Worm (Caenorhabditis elegans) whole organism, young adult: Measurements from ENCODE around the gene M199.7.

Experiments used
- B0261.1 ChIP-seq: sonication (generic microtip); optimal IDR thresholded peaks from 2 replicates; lab custom pipeline; 2016; ENCODE audit warnings: mild to moderate bottlenecking, missing genetic modification characterization, moderate library complexity, missing compliant biosample characterization
- C17E4.6 ChIP-seq: fragments of 200-800 bp; sonication (Bioruptor generic); IDR thresholded peaks from 2 replicates; pipeline ENCODE4 v1.3.6; 2022; ENCODE audit warnings: missing genetic modification reagents, missing genetic modification characterization, missing compliant biosample characterization
- F57C9.4 ChIP-seq: sonication (generic microtip); optimal IDR thresholded peaks from 2 replicates; lab custom pipeline; 2017; ENCODE audit warnings: mild to moderate bottlenecking, missing genetic modification characterization, missing compliant biosample characterization
- T26A5.8 ChIP-seq: sonication (generic microtip); optimal IDR thresholded peaks from 2 replicates; lab custom pipeline; 2016; ENCODE audit warnings: missing genetic modification characterization, missing compliant biosample characterization
- ama-1 ChIP-seq, 3 experiments: fragments of 150-350 bp in 1 of 3; sonication (generic microtip) in 2 of 3; optimal IDR thresholded peaks; 2 replicates each; lab custom pipeline; 2014 to 2018; ENCODE audit warnings: missing biosample characterization in 2 of 3, missing genetic modification characterization in 2 of 3, missing genetic modification reagents in 2 of 3
- aptf-3 ChIP-seq: fragments of 200-800 bp; sonication (Bioruptor generic); IDR thresholded peaks from 2 replicates; pipeline ENCODE4 v1.3.6; 2022; ENCODE audit warnings: missing genetic modification characterization, missing compliant biosample characterization
- attf-6 ChIP-seq: fragments of 200-800 bp; sonication (Bioruptor generic); IDR thresholded peaks from 2 replicates; pipeline ENCODE4 v1.3.6; 2022; ENCODE audit warnings: missing genetic modification reagents, missing genetic modification characterization, missing compliant biosample characterization
- dox-1 ChIP-seq: fragments of 200-800 bp; sonication (Bioruptor generic); IDR thresholded peaks from 2 replicates; pipeline ENCODE4 v1.3.6; 2022; ENCODE audit warnings: missing genetic modification reagents, missing genetic modification characterization, missing compliant biosample characterization
- egl-18 ChIP-seq: fragments of 200-800 bp; sonication (Bioruptor generic); IDR thresholded peaks from 2 replicates; pipeline ENCODE4 v1.3.6; 2022; ENCODE audit warnings: missing genetic modification reagents, missing genetic modification characterization, missing compliant biosample characterization
- fkh-3 ChIP-seq: sonication (generic microtip); optimal IDR thresholded peaks from 2 replicates; lab custom pipeline; 2016; ENCODE audit warnings: mild to moderate bottlenecking, missing genetic modification characterization, missing compliant biosample characterization
- gei-17 ChIP-seq: fragments of 200-800 bp; sonication (Bioruptor generic); optimal IDR thresholded peaks from 2 replicates; lab custom pipeline; 2018; ENCODE audit warnings: mild to moderate bottlenecking, missing genetic modification characterization, missing compliant biosample characterization
- hmg-1.2 ChIP-seq: fragments of 200-800 bp; sonication (Bioruptor generic); IDR thresholded peaks from 2 replicates; pipeline ENCODE4 v1.3.6; 2022; ENCODE audit warnings: missing genetic modification reagents, missing genetic modification characterization, missing compliant biosample characterization
- lag-1 ChIP-seq: fragments of 200-800 bp; sonication (Bioruptor generic); IDR thresholded peaks from 2 replicates; pipeline ENCODE4 v1.3.6; 2022; ENCODE audit warnings: missing genetic modification reagents, missing genetic modification characterization, missing compliant biosample characterization
- let-526 ChIP-seq: fragments of 200-800 bp; sonication (Bioruptor generic); IDR thresholded peaks from 2 replicates; pipeline ENCODE4 v1.3.6; 2022; ENCODE audit warnings: missing genetic modification reagents, missing genetic modification characterization, missing compliant biosample characterization
- lsl-1 ChIP-seq: fragments of 200-800 bp; sonication (Bioruptor generic); optimal IDR thresholded peaks from 2 replicates; lab custom pipeline; 2018; ENCODE audit warnings: mild to moderate bottlenecking, missing genetic modification characterization, moderate library complexity, missing compliant biosample characterization
- madf-10 ChIP-seq: sonication (generic microtip); optimal IDR thresholded peaks from 2 replicates; lab custom pipeline; 2016; ENCODE audit warnings: mild to moderate bottlenecking, missing genetic modification characterization, missing compliant biosample characterization
- madf-3 ChIP-seq: fragments of 200-800 bp; sonication (Bioruptor generic); IDR thresholded peaks from 2 replicates; pipeline ENCODE4 v1.3.6; 2022; ENCODE audit warnings: missing genetic modification reagents, missing genetic modification characterization, missing compliant biosample characterization
- nfya-1 ChIP-seq: sonication (generic microtip); optimal IDR thresholded peaks from 2 replicates; lab custom pipeline; 2017; ENCODE audit warnings: antibody characterized with exemption, missing compliant biosample characterization, missing genetic modification characterization, borderline replicate concordance; ENCODE audit not compliant: insufficient read depth
- nfya-2 ChIP-seq: fragments of 200-800 bp; sonication (Bioruptor generic); IDR thresholded peaks from 2 replicates; pipeline ENCODE4 v1.3.6; 2022; ENCODE audit warnings: missing genetic modification reagents, missing genetic modification characterization, missing compliant biosample characterization
- nhr-120 ChIP-seq: fragments of 200-800 bp; sonication (Bioruptor generic); IDR thresholded peaks from 2 replicates; pipeline ENCODE4 v1.3.6; 2022; ENCODE audit warnings: missing genetic modification characterization, missing compliant biosample characterization
- nhr-27 ChIP-seq: fragments of 200-800 bp; sonication (Bioruptor generic); optimal IDR thresholded peaks from 2 replicates; lab custom pipeline; 2018; ENCODE audit warnings: mild to moderate bottlenecking, missing genetic modification characterization, moderate library complexity, missing compliant biosample characterization
- rcor-1 ChIP-seq: fragments of 200-800 bp; sonication (Bioruptor generic); IDR thresholded peaks from 2 replicates; pipeline ENCODE4 v1.3.6; 2022; ENCODE audit warnings: missing genetic modification reagents, missing genetic modification characterization, missing compliant biosample characterization
- rpc-1 ChIP-seq, 2 experiments: fragments of 150-350 bp in 1 of 2; sonication (generic microtip) in 1 of 2; optimal IDR thresholded peaks; 2 replicates each; lab custom pipeline; 2014 to 2018; ENCODE audit warnings: missing biosample characterization in 1 of 2, missing genetic modification characterization in 1 of 2, missing genetic modification reagents in 1 of 2, missing genotype in 1 of 2
- sdz-38 ChIP-seq: sonication (generic microtip); optimal IDR thresholded peaks from 2 replicates; lab custom pipeline; 2016; ENCODE audit warnings: missing genotype, missing genetic modification characterization, missing compliant biosample characterization
- snpc-3.4 ChIP-seq: sonication (generic microtip); optimal IDR thresholded peaks from 2 replicates; lab custom pipeline; 2017; ENCODE audit warnings: missing genetic modification characterization, mild to moderate bottlenecking, missing compliant biosample characterization, antibody characterized with exemption, moderate library complexity, missing genotype, missing genetic modification reagents
- snpc-4 ChIP-seq, 5 experiments: fragments of 150-350 bp in 1 of 5; sonication (generic microtip) in 4 of 5; optimal IDR thresholded peaks; 2 replicates each; lab custom pipeline; 2014 to 2018; ENCODE audit warnings: missing genetic modification characterization in 5 of 5, missing biosample characterization in 3 of 5, antibody characterized with exemption in 2 of 5, mild to moderate bottlenecking in 2 of 5, missing compliant biosample characterization in 2 of 5, missing genotype in 2 of 5, moderate library complexity in 2 of 5, missing genetic modification reagents in 1 of 5
- sptf-2 ChIP-seq: fragments of 200-800 bp; sonication (Bioruptor generic); optimal IDR thresholded peaks from 2 replicates; lab custom pipeline; 2018; ENCODE audit warnings: mild to moderate bottlenecking, missing genetic modification characterization, missing compliant biosample characterization
- tbx-9 ChIP-seq: sonication (generic microtip); optimal IDR thresholded peaks from 2 replicates; lab custom pipeline; 2016; ENCODE audit warnings: borderline replicate concordance, missing genetic modification characterization, inconsistent platforms, missing compliant biosample characterization
- unc-130 ChIP-seq: sonication (generic microtip); optimal IDR thresholded peaks from 2 replicates; lab custom pipeline; 2016; ENCODE audit warnings: missing genetic modification reagents, missing genetic modification characterization, missing compliant biosample characterization
- zfh-2 ChIP-seq: fragments of 200-800 bp; sonication (Bioruptor generic); conservative IDR thresholded peaks from 2 replicates; pipeline ENCODE4 v1.3.6; 2022; ENCODE audit warnings: missing genetic modification reagents, missing genetic modification characterization, missing compliant biosample characterization
- ztf-26 ChIP-seq: sonication (generic microtip); optimal IDR thresholded peaks from 2 replicates; lab custom pipeline; 2017; ENCODE audit warnings: missing genetic modification characterization, missing compliant biosample characterization

Gene M199.7

DNA sequence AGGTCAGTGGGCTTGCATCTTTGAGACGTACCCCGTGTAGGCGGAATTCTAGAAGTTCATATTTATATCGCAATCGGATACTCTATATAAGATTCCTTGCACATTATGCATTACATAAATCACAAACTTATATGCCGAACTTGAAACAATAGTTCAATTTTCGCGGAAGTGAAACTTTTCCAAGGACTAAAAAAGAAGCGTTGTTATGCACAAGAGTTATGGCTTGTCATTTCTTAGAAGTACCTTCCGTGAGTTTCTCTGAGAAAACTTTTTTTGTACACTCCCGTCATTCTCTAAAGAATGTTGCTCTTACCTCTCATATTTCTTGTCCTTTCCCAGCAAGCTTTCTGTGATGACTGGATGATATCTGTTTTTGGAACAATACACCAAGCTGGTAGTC lies 4.6 kb upstream of the M199.7 start, which contains the start of gene M199.136 (continued):
- TF ChIP-seq unc-130 (GFP tag; lab: Kevin White, UChicago) (no peak), ama-1 (optimal IDR thresholded peaks at IDR 0.05; lab: Kevin White, UChicago) (no peak), ama-1 (GFP tag; optimal IDR thresholded peaks at IDR 0.05; lab: Kevin White, UChicago) (no peak), tbx-9 (tag; lab: Kevin White, UChicago) (no peak), T26A5.8 (no peak)

DNA sequence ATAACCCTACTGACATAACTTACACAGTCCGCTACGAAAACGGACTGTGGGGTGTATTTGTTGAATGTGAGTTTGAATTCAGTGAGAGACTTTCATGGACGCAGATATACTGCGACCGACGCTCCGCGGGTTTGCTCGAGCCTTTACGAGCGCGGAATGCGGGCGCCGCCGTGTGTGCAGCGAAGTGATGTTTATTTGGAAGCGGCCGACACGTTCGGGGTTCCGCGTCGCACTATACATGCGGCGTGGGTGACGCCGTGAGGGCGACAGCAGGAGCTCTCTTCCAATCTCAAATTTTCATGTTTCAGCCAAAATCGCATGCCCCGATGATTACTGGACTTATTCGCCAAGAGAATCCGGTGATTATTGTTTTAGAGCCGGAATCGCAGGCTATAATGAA lies 3.7 kb upstream of the M199.7 start:
- TF ChIP-seq let-526 (GFP tag; lab: Robert Waterston, UW), result no peak
- TF ChIP-seq egl-18, result no peak
- TF ChIP-seq hmg-1.2 (GFP tag; lab: Robert Waterston, UW), result peak; percentile 39; the same call in 1 of the 2 replicates
- no peak for TF ChIP-seq fkh-3 (tag; lab: Kevin White, UChicago)
- TF ChIP-seq zfh-2 (GFP tag; lab: Robert Waterston, UW), result peak; percentile 55
- TF ChIP-seq madf-3 (GFP tag; lab: Robert Waterston, UW), result no peak
- TF ChIP-seq snpc-4 (GFP tag; optimal IDR thresholded peaks at IDR 0.05; lab: Kevin White, UChicago), result no peak
- peak in 3 of 4 experiments; percentile 19 to 96 (median 55) for TF ChIP-seq snpc-4 (tag; optimal IDR thresholded peaks at IDR 0.05; lab: Kevin White, UChicago)
- TF ChIP-seq attf-6, result peak; percentile 62; the same call in 1 of the 2 replicates
- TF ChIP-seq nhr-27 (tag; lab: Kevin White, UChicago), result no peak

DNA sequence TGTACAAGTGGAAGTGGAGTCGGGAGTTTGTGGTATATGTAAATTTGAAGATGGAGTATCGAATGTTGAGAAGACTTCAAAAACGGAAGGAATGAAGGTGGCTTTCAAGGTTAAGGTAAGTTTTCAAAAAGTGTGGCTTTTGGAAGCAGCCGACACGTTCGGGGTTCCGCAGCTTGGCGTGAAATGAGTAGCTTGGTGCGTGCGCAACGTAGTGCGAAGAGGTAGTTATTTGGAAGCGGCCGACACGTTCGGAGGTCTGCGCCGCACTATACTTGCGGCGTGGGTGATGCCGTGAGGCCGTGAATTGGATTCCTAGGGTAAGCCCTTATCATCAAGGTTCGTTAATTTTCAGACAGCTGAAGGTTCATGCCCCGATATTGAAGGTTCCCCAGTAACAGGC lies 2.2 kb upstream of the M199.7 start, which contains the start of gene clec-189:
Gene clec-189 (plus strand): TSS at position 92 of the 400 bp plus-strand sequence.
- TF ChIP-seq C17E4.6 (GFP tag; lab: Robert Waterston, UW), result no peak
- TF ChIP-seq snpc-4 (GFP tag; optimal IDR thresholded peaks at IDR 0.05; lab: Kevin White, UChicago), result no peak
- peak in 2 of 4 experiments; percentile 66 to 91 for TF ChIP-seq snpc-4 (tag; optimal IDR thresholded peaks at IDR 0.05; lab: Kevin White, UChicago)
- 0 out of 2 replicates have a peak, but pooled peaks have one; percentile 10 for TF ChIP-seq zfh-2 (GFP tag; lab: Robert Waterston, UW)
- TF ChIP-seq ztf-26 (tag; lab: Kevin White, UChicago), result no peak

DNA sequence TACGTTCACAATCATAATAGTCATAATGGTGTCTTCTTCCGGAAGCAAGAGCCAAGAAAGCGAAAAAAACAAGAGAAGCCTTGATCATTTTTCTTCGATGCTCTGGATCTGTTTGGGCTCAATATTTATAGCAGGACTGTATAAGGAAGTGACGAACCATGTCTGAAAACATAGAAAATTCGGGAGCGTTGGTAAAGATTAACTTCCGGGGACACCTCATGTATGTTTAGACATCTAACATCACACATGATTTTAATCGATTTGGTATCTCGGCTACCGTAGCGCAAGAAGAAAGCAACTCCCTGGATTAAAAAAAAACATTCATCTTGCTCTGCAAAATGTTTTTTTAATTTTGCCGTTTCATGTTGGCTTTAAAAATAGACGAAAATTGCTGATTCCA lies 3.0 kb downstream of the M199.7 start, which contains the start of gene clec-190:
Gene clec-190 (minus strand): TSS at position 101 of the 400 bp plus-strand sequence.
- no peak for TF ChIP-seq zfh-2 (GFP tag; lab: Robert Waterston, UW)
- no peak for TF ChIP-seq nfya-1
- no peak for TF ChIP-seq sdz-38 (tag; lab: Kevin White, UChicago)
- TF ChIP-seq sptf-2 (GFP tag; lab: Kevin White, UChicago), result no peak
- TF ChIP-seq lag-1 (GFP tag; lab: Robert Waterston, UW), result no peak
- no peak for TF ChIP-seq nhr-120 (GFP tag; lab: Robert Waterston, UW)
- no peak for TF ChIP-seq madf-10 (tag; lab: Kevin White, UChicago)

DNA sequence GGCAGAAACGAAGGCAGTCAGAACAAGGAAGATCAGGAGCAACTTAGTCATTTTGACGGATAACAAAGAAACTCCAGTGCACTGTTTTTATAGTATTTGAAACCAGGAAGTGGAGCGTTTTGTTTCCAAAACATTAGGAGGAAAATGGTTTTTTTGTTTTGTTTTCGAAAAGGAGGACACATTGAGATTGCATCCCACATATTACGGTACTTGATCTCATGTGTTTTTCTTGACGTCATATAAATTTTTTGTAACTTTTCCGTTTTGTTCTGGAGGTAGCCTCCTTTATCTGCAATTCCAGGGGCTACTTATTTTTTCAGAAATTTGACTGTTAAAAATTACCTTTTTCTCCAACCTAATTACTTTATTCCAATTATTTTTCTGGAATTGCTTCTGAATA lies 4.7 kb downstream of the M199.7 start, which contains the start of gene M199.9:
Gene M199.9 (minus strand): TSS at position 101 of the 400 bp plus-strand sequence.
- no peak for TF ChIP-seq sdz-38 (tag; lab: Kevin White, UChicago)
- no peak for TF ChIP-seq dox-1 (GFP tag; lab: Robert Waterston, UW)
- TF ChIP-seq gei-17, result no peak
- no peak for TF ChIP-seq rpc-1 (optimal IDR thresholded peaks at IDR 0.05; lab: Kevin White, UChicago)
- no peak for TF ChIP-seq rpc-1 (tag; optimal IDR thresholded peaks at IDR 0.05; lab: Kevin White, UChicago)
- no peak for TF ChIP-seq aptf-3 (GFP tag; lab: Robert Waterston, UW)
- no peak for TF ChIP-seq lsl-1
- TF ChIP-seq snpc-3.4 (tag; lab: Kevin White, UChicago), result no peak
- no peak for TF ChIP-seq F57C9.4 (tag; lab: Kevin White, UChicago)
- no peak for TF ChIP-seq B0261.1 (tag; lab: Kevin White, UChicago)
- no peak for TF ChIP-seq rcor-1 (GFP tag; lab: Robert Waterston, UW)
- TF ChIP-seq nfya-2 (GFP tag; lab: Robert Waterston, UW), result no peak
- TF ChIP-seq ama-1 (optimal IDR thresholded peaks at IDR 0.05; lab: Kevin White, UChicago), result no peak
- TF ChIP-seq ama-1 (GFP tag; optimal IDR thresholded peaks at IDR 0.05; lab: Kevin White, UChicago), result no peak
